Fruit fly (Drosophila melanogaster): ENCODE data around the gene CG18858.

The CG18858 gene

DNA sequence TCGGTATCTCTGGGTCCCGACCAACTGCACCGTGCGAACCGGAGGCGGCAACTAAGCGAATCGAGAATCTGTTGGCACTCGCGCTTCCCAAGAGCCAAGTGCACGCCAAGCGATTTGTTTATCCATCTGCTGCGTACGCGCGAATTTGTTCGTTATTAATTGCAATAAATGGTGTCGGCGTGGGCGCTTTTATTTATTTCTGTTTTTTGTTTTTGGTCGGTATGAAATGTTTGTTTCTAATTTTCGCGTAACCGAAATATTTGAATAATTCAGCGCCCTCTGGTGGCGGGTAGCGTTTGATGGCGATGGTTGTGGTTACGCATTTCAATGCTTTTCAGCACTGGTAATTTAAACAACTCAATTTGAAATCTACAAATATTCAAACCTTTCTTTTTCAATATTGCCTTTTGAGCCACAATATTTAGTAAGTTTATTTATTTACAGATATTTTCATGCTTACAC is 44.1 kb downstream of the CG18858 start, which contains the start of gene CG10947 (continued):
- TF ChIP-seq CG15336 (GFP tag; IDR thresholded peaks at IDR 0.05) (no peak), CG4318 (GFP tag; optimal IDR thresholded peaks at IDR 0.05) (no peak), lz (GFP tag; optimal IDR thresholded peaks at IDR 0.05) (peak; percentile 65), fkh (GFP tag; optimal IDR thresholded peaks at IDR 0.05) (peak; percentile 48), CG34406 (GFP tag; optimal IDR thresholded peaks at IDR 0.05) (no peak), Sox102F (GFP tag; optimal IDR thresholded peaks at IDR 0.05) (peak; percentile 23), spab (GFP tag; optimal IDR thresholded peaks at IDR 0.05) (no peak), fd85E (GFP tag; optimal IDR thresholded peaks at IDR 0.05) (no peak), dsx (GFP tag; optimal IDR thresholded peaks at IDR 0.05; ENCODE audit: poor library complexity, severe bottlenecking) (no peak), CG16779 (tag; optimal IDR thresholded peaks at IDR 0.05) (no peak), CG6163 (GFP tag; IDR thresholded peaks at IDR 0.05) (peak; percentile 51; the same call in 1 of the 3 replicates), Hr38 (GFP tag; optimal IDR thresholded peaks at IDR 0.05) (no peak), Eip93F (GFP tag; optimal IDR thresholded peaks at IDR 0.05) (no peak), Blimp-1 (GFP tag; optimal IDR thresholded peaks at IDR 0.05) (no peak), CG6808 (GFP tag; optimal IDR thresholded peaks at IDR 0.05) (no peak), CG7368 (GFP tag; optimal IDR thresholded peaks at IDR 0.05) (no peak), Eip75B (GFP tag; optimal IDR thresholded peaks at IDR 0.05) (peak; percentile 33), Ets21C (GFP tag; optimal IDR thresholded peaks at IDR 0.05) (peak; percentile 41)

DNA sequence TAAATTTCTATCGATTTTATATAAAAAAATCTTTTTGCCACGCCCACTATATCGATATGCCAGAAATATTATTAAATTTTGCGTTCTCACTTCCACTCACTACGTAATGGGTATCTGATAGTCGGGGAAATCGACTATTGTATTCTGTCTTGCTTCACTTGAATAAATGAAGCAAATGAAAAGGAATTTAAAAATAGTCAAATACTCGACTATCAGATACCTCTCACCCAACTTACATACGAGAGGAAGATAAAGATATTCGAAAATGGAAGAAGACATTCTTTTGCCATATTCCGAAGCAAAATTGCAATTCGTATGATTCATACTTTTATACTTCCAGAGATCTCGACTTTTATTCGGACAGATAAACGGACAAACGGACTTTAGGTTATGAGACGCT is 45.0 kb downstream of the CG18858 start:
- TF ChIP-seq CG8319 (GFP tag; optimal IDR thresholded peaks at IDR 0.05): no peak
- TF ChIP-seq topi (GFP tag; optimal IDR thresholded peaks at IDR 0.05): no peak
- TF ChIP-seq dsx (GFP tag; optimal IDR thresholded peaks at IDR 0.05; ENCODE audit: poor library complexity, severe bottlenecking): no peak
- no peak for TF ChIP-seq CG6163 (GFP tag; IDR thresholded peaks at IDR 0.05)
- no peak for TF ChIP-seq CG31627 (GFP tag; optimal IDR thresholded peaks at IDR 0.05)
- TF ChIP-seq CG8119 (GFP tag; IDR thresholded peaks at IDR 0.05): no peak
- TF ChIP-seq ss (GFP tag; optimal IDR thresholded peaks at IDR 0.05): no peak
- no peak for TF ChIP-seq CG9139 (GFP tag; optimal IDR thresholded peaks at IDR 0.05)
- TF ChIP-seq CG6792 (GFP tag; optimal IDR thresholded peaks at IDR 0.05): no peak
- no peak for TF ChIP-seq Sox14 (GFP tag; optimal IDR thresholded peaks at IDR 0.05)
- no peak for TF ChIP-seq CG6808 (GFP tag; optimal IDR thresholded peaks at IDR 0.05)
- TF ChIP-seq CG1621 (tag; optimal IDR thresholded peaks at IDR 0.05): no peak

All from whole organism, prepupa.